Worm (Caenorhabditis elegans) whole organism, L4/young adult: ENCODE results near the gene str-86.

ENCODE experiments used
- W03F9.2 ChIP-seq: fragments of 150-350 bp; optimal IDR thresholded peaks from 2 replicates; lab custom pipeline; 2014; ENCODE audit warnings: missing biosample characterization, missing genetic modification characterization
- him-1 ChIP-seq: sonication (generic microtip); optimal IDR thresholded peaks from 2 replicates; lab custom pipeline; 2016; ENCODE audit warnings: missing genotype, missing genetic modification reagents, missing genetic modification characterization, missing compliant biosample characterization

- TF ChIP-seq him-1 (tag; lab: Kevin White, UChicago) (no peak), W03F9.2 (tag; lab: Kevin White, UChicago) (no peak)
Observed at ce11 chrV:8938445-8938844, 45.1 kb downstream of the str-86 start.
